Worm (Caenorhabditis elegans): ENCODE measurements around the gene parg-2.

DNA sequence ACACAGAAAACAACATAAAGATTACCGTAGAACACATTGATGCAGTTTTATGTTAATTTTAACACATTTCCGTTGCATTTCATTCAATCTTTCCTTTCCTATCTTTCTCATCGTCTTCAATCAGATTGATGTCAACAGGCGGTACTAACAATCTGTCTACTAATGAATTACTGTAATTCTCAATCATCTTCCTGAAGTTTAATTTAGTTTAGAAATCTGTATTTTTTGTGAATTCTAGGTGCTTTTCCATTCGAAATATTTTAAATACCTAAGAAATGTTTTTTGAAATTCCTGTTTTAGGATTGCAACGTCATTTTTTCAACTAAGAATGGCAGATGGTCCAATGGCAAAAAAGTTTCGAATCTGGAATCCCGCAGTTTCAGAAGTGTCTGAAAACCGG, 8.8 kb upstream of the parg-2 start, which contains the start of gene F21D5.9:
- TF ChIP-seq snpc-1.1 (tag; optimal IDR thresholded peaks at IDR 0.05; ENCODE audit: insufficient read depth) (no peak), attf-6 (GFP tag; IDR thresholded peaks at IDR 0.05) (no peak), mes-4 (tag; optimal IDR thresholded peaks at IDR 0.05) (no peak), T26A5.8 (tag; optimal IDR thresholded peaks at IDR 0.05) (no peak), F49E8.2 (tag; optimal IDR thresholded peaks at IDR 0.05; ENCODE audit: insufficient read depth) (no peak), zfh-2 (GFP tag; conservative IDR thresholded peaks at IDR 0.05) (no peak), ama-1 (optimal IDR thresholded peaks at IDR 0.05) (no peak), ama-1 (GFP tag; optimal IDR thresholded peaks at IDR 0.05) (no peak), unc-62 (GFP tag; optimal IDR thresholded peaks at IDR 0.05) (no peak)
